Worm (Caenorhabditis elegans) whole organism, L4 larva: Measurements from ENCODE around the gene gldi-5.

Experiments
- R02D3.7 ChIP-seq: fragments of 150-350 bp; sonication (generic microtip); optimal IDR thresholded peaks from 3 replicates; lab custom pipeline; 2014; ENCODE audit warnings: missing biosample characterization, missing genetic modification characterization
- Y48G9A.11 ChIP-seq: fragments of 200-800 bp; sonication (Bioruptor generic); IDR thresholded peaks from 2 replicates; pipeline ENCODE4 v1.3.6; 2022; ENCODE audit warnings: missing genetic modification reagents, missing genetic modification characterization, missing compliant biosample characterization
- ZK337.2 ChIP-seq: fragments of 200-800 bp; sonication (Bioruptor generic); IDR thresholded peaks from 2 replicates; pipeline ENCODE4 v1.3.6; 2022; ENCODE audit warnings: missing genetic modification reagents, missing genetic modification characterization, missing compliant biosample characterization
- aha-1 ChIP-seq: fragments of 150-350 bp; peaks from one replicate; lab custom pipeline; 2014; ENCODE audit warnings: missing biosample characterization, missing genetic modification characterization
- ceh-20 ChIP-seq: fragments of 200-800 bp; sonication (Bioruptor generic); IDR thresholded peaks from 2 replicates; pipeline ENCODE4 v1.3.6; 2022; ENCODE audit warnings: missing genetic modification reagents, missing genetic modification characterization, missing compliant biosample characterization
- ceh-28 ChIP-seq: fragments of 150-350 bp; optimal IDR thresholded peaks from 2 replicates; lab custom pipeline; 2014; ENCODE audit warnings: missing biosample characterization, missing genetic modification reagents, missing genetic modification characterization
- ceh-82 ChIP-seq: sonication (generic microtip); optimal IDR thresholded peaks from 2 replicates; lab custom pipeline; 2017; ENCODE audit warnings: missing biosample characterization, missing genetic modification characterization
- ces-1 ChIP-seq: fragments of 150-350 bp; sonication (generic microtip); optimal IDR thresholded peaks from 4 replicates; lab custom pipeline; 2014; ENCODE audit warnings: missing biosample characterization, missing genetic modification reagents, missing genetic modification characterization
- cey-2 ChIP-seq: sonication (generic microtip); optimal IDR thresholded peaks from 3 replicates; lab custom pipeline; 2017; ENCODE audit warnings: missing genetic modification characterization, mild to moderate bottlenecking, missing compliant biosample characterization, antibody characterized with exemption, borderline replicate concordance; ENCODE audit not compliant: insufficient read depth
- ctbp-1 ChIP-seq: fragments of 200-800 bp; sonication (Bioruptor generic); IDR thresholded peaks from 2 replicates; pipeline ENCODE4 v1.3.6; 2022; ENCODE audit warnings: missing genetic modification reagents, missing genetic modification characterization, missing compliant biosample characterization
- daf-16 ChIP-seq, 3 experiments: sonication (generic microtip); optimal IDR thresholded peaks; 2 replicates each; lab custom pipeline; 2016 to 2017; ENCODE audit warnings: missing genetic modification characterization in 3 of 3, missing genetic modification reagents in 3 of 3, mild to moderate bottlenecking in 2 of 3, missing compliant biosample characterization in 2 of 3, missing biosample characterization in 1 of 3, moderate library complexity in 1 of 3
- daf-19 ChIP-seq: fragments of 200-800 bp; sonication (Bioruptor generic); conservative IDR thresholded peaks from 2 replicates; pipeline ENCODE4 v1.3.6; 2022; ENCODE audit warnings: missing genetic modification characterization, missing compliant biosample characterization
- daf-8 ChIP-seq: fragments of 200-800 bp; sonication (Bioruptor generic); IDR thresholded peaks from 2 replicates; pipeline ENCODE4 v1.3.6; 2022; ENCODE audit warnings: missing genetic modification characterization, missing compliant biosample characterization
- dmd-8 ChIP-seq: fragments of 200-800 bp; sonication (Bioruptor generic); IDR thresholded peaks from 2 replicates; pipeline ENCODE4 v1.3.6; 2022; ENCODE audit warnings: missing genetic modification characterization, missing compliant biosample characterization
- duxl-1 ChIP-seq: sonication (generic microtip); optimal IDR thresholded peaks from 2 replicates; lab custom pipeline; 2016; ENCODE audit warnings: mild to moderate bottlenecking, missing genetic modification characterization, moderate library complexity, missing compliant biosample characterization; ENCODE audit not compliant: poor library complexity
- egl-43 ChIP-seq: fragments of 200-800 bp; sonication (Bioruptor generic); IDR thresholded peaks from 2 replicates; pipeline ENCODE4 v1.3.6; 2022; ENCODE audit warnings: missing genetic modification reagents, missing genetic modification characterization, missing compliant biosample characterization
- gei-8 ChIP-seq: fragments of 200-800 bp; sonication (Bioruptor generic); optimal IDR thresholded peaks from 2 replicates; lab custom pipeline; 2018; ENCODE audit warnings: mild to moderate bottlenecking, missing genetic modification characterization, missing compliant biosample characterization
- hif-1 ChIP-seq, 2 experiments: sonication (generic microtip); optimal IDR thresholded peaks; 2 replicates each; lab custom pipeline; 2016 to 2017; ENCODE audit warnings: missing compliant biosample characterization in 2 of 2, missing genetic modification characterization in 2 of 2, missing genetic modification reagents in 2 of 2, missing genotype in 2 of 2, mild to moderate bottlenecking in 1 of 2
- hlh-30 ChIP-seq: sonication (generic microtip); optimal IDR thresholded peaks from 2 replicates; lab custom pipeline; 2017; ENCODE audit warnings: antibody characterized with exemption, mild to moderate bottlenecking, missing genetic modification characterization, missing compliant biosample characterization; ENCODE audit not compliant: insufficient read depth
- lim-7 ChIP-seq: fragments of 200-800 bp; sonication (Bioruptor generic); IDR thresholded peaks from 2 replicates; pipeline ENCODE4 v1.3.6; 2022; ENCODE audit warnings: missing genetic modification characterization, missing compliant biosample characterization
- lin-29 ChIP-seq: fragments of 200-800 bp; sonication (Bioruptor generic); IDR thresholded peaks from 2 replicates; pipeline ENCODE4 v1.3.6; 2022; ENCODE audit warnings: missing genetic modification reagents, missing genetic modification characterization, missing compliant biosample characterization
- lin-39 ChIP-seq: fragments of 150-350 bp; optimal IDR thresholded peaks from 2 replicates; lab custom pipeline; 2014; ENCODE audit warnings: missing biosample characterization, missing genetic modification reagents, missing genetic modification characterization
- lir-3 ChIP-seq: sonication (generic microtip); optimal IDR thresholded peaks from 2 replicates; lab custom pipeline; 2016; ENCODE audit warnings: mild to moderate bottlenecking, missing genetic modification characterization, missing compliant biosample characterization
- lsy-2 ChIP-seq, 2 experiments: fragments of 150-350 bp in 1 of 2; sonication (generic microtip) in 1 of 2; optimal IDR thresholded peaks; 2 replicates each; lab custom pipeline; 2014 to 2017; ENCODE audit warnings: missing biosample characterization in 2 of 2, missing genetic modification characterization in 2 of 2
- madf-5 ChIP-seq, 2 experiments: fragments of 200-800 bp; sonication (Bioruptor generic); IDR thresholded peaks; 2 replicates each; pipeline ENCODE4 v1.3.6; 2022; ENCODE audit warnings: missing compliant biosample characterization in 2 of 2, missing genetic modification characterization in 2 of 2
- mdl-1 ChIP-seq, 2 experiments: fragments of 150-350 bp in 1 of 2; sonication (generic microtip) in 1 of 2; optimal IDR thresholded peaks; 2 replicates each; lab custom pipeline; 2014 to 2017; ENCODE audit warnings: missing biosample characterization in 2 of 2, missing genetic modification characterization in 2 of 2
- mep-1 ChIP-seq: fragments of 150-350 bp; sonication (generic microtip); optimal IDR thresholded peaks from 3 replicates; lab custom pipeline; 2014; ENCODE audit warnings: missing biosample characterization, missing genetic modification characterization
- mxl-2 ChIP-seq: fragments of 200-800 bp; sonication (Bioruptor generic); conservative IDR thresholded peaks from 2 replicates; pipeline ENCODE4 v1.3.6; 2022; ENCODE audit warnings: missing genetic modification reagents, missing genetic modification characterization, missing compliant biosample characterization
- nhr-111 ChIP-seq: fragments of 200-800 bp; sonication (Bioruptor generic); optimal IDR thresholded peaks from 2 replicates; lab custom pipeline; 2018; ENCODE audit warnings: mild to moderate bottlenecking, missing genetic modification characterization, missing compliant biosample characterization
- nhr-237 ChIP-seq: sonication (generic microtip); optimal IDR thresholded peaks from 2 replicates; lab custom pipeline; 2017; ENCODE audit warnings: missing biosample characterization, missing genetic modification characterization
- nhr-25 ChIP-seq: sonication (generic microtip); optimal IDR thresholded peaks from 2 replicates; lab custom pipeline; 2017; ENCODE audit warnings: missing genetic modification characterization, mild to moderate bottlenecking, missing compliant biosample characterization, antibody characterized with exemption, moderate library complexity, borderline replicate concordance; ENCODE audit not compliant: insufficient read depth
- nhr-28 ChIP-seq: fragments of 150-350 bp; optimal IDR thresholded peaks from 2 replicates; lab custom pipeline; 2014; ENCODE audit warnings: missing biosample characterization, missing genetic modification characterization
- nhr-41 ChIP-seq: fragments of 200-800 bp; sonication (Bioruptor generic); IDR thresholded peaks from 2 replicates; pipeline ENCODE4 v1.3.6; 2022; ENCODE audit warnings: missing genetic modification reagents, missing genetic modification characterization, missing compliant biosample characterization
- nhr-42 ChIP-seq: fragments of 200-800 bp; sonication (Bioruptor generic); IDR thresholded peaks from 2 replicates; pipeline ENCODE4 v1.3.6; 2022; ENCODE audit warnings: missing genetic modification characterization, missing compliant biosample characterization
- nhr-6 ChIP-seq: fragments of 150-350 bp; optimal IDR thresholded peaks from 2 replicates; lab custom pipeline; 2014; ENCODE audit warnings: missing biosample characterization, missing genetic modification characterization
- nhr-77 ChIP-seq: fragments of 150-350 bp; optimal IDR thresholded peaks from 2 replicates; lab custom pipeline; 2014; ENCODE audit warnings: missing biosample characterization, missing genetic modification characterization
- pha-4 ChIP-seq, 2 experiments: fragments of 150-350 bp in 1 of 2; fragments of 200-800 bp in 1 of 2; sonication (Bioruptor generic) in 1 of 2; IDR thresholded peaks in 1 of 2; optimal IDR thresholded peaks in 1 of 2; 2 replicates each; pipeline versions ENCODE4 v1.3.6 to Lab custom; 2014 to 2022; ENCODE audit warnings: missing genetic modification characterization in 2 of 2, missing genetic modification reagents in 2 of 2, missing biosample characterization in 1 of 2, missing compliant biosample characterization in 1 of 2
- php-3 ChIP-seq: fragments of 200-800 bp; sonication (Bioruptor generic); IDR thresholded peaks from 2 replicates; pipeline ENCODE4 v1.3.6; 2022; ENCODE audit warnings: missing genetic modification reagents, missing genetic modification characterization, missing compliant biosample characterization
- sdz-12 ChIP-seq: fragments of 200-800 bp; sonication (Bioruptor generic); optimal IDR thresholded peaks from 2 replicates; lab custom pipeline; 2018; ENCODE audit warnings: mild to moderate bottlenecking, missing genetic modification characterization, missing compliant biosample characterization
- spr-1 ChIP-seq: sonication (generic microtip); optimal IDR thresholded peaks from 2 replicates; lab custom pipeline; 2016; ENCODE audit warnings: mild to moderate bottlenecking, missing genetic modification characterization, missing compliant biosample characterization
- tag-97 ChIP-seq: fragments of 200-800 bp; sonication (Bioruptor generic); IDR thresholded peaks from 2 replicates; pipeline ENCODE4 v1.3.6; 2022; ENCODE audit warnings: missing genetic modification characterization, missing compliant biosample characterization
- tra-1 ChIP-seq: fragments of 200-800 bp; sonication (Bioruptor generic); IDR thresholded peaks from 2 replicates; pipeline ENCODE4 v1.3.6; 2022; ENCODE audit warnings: missing genetic modification reagents, missing genetic modification characterization, missing compliant biosample characterization
- unc-130 ChIP-seq: sonication (generic microtip); optimal IDR thresholded peaks from 2 replicates; lab custom pipeline; 2016; ENCODE audit warnings: missing genetic modification reagents, missing genetic modification characterization, missing compliant biosample characterization
- unc-62 ChIP-seq, 3 experiments: fragments of 150-350 bp in 1 of 3; sonication (generic microtip); optimal IDR thresholded peaks in 2 of 3; peaks in 1 of 3; 1 replicate in 1 of 3; 2 replicates in 2 of 3; lab custom pipeline; 2014 to 2017; ENCODE audit warnings: missing biosample characterization in 3 of 3, missing genetic modification characterization in 3 of 3, missing genetic modification reagents in 3 of 3, missing genotype in 1 of 3
- vab-7 ChIP-seq: fragments of 200-800 bp; sonication (Bioruptor generic); IDR thresholded peaks from 2 replicates; pipeline ENCODE4 v1.3.6; 2022; ENCODE audit warnings: missing genetic modification reagents, missing genetic modification characterization, missing compliant biosample characterization
- zfp-2 ChIP-seq: sonication (generic microtip); optimal IDR thresholded peaks from 2 replicates; lab custom pipeline; 2016; ENCODE audit warnings: mild to moderate bottlenecking, missing genetic modification characterization, missing compliant biosample characterization
- ztf-7 ChIP-seq: fragments of 150-350 bp; optimal IDR thresholded peaks from 2 replicates; lab custom pipeline; 2014; ENCODE audit warnings: missing biosample characterization, missing genetic modification characterization

Gene gldi-5

DNA sequence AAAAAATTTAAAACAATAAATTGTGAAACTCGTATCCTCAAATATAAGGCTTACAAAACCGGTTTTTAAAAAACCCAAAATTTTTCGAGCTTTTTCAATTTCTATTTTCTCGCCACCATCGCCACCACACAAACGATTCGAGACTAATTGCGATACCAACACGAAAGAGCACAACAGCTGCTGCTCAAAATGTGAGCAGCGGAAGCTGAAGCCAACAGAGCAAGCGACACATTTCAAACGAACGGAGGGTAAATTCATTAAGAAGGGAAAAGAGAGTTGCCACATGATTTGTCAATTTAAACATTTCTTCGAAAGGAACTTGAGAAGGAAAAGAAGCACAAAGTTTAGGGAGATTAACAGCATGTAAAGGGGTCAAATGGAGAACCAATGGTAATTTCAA lies 47.2 kb downstream of the gldi-5 start:
- TF ChIP-seq unc-62 (GFP tag; optimal IDR thresholded peaks at IDR 0.05 in 1 of 2; lab: Kevin White, UChicago) = peak in 1 of 2 experiments; percentile 94
- no peak for TF ChIP-seq unc-62 (tag; optimal IDR thresholded peaks at IDR 0.05; lab: Kevin White, UChicago)
- no peak for TF ChIP-seq cey-2
- no peak for TF ChIP-seq nhr-77 (tag; lab: Kevin White, UChicago)

DNA sequence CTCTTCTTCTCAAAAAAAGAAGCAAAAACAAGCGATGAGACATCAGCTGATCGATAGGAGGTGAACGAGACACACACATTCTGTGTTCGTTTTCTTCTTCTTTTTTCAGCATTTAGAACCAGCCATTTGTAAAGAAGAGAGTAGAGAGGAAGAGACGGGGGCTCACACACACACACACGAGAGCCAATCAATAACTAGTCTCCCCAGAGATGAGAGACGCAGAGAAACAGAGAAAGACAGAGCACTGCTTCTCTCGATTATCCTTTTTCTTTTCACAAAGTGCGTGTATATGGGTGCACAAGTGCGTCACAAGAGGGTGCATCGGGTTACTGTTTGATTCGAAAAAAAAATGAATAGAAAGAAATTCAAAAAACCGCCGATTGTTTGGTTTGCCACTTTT lies 48.9 kb downstream of the gldi-5 start:
- peak in 1 of 2 experiments; percentile 56 for TF ChIP-seq mdl-1 (tag; optimal IDR thresholded peaks at IDR 0.05; lab: Kevin White, UChicago)
- no peak for TF ChIP-seq unc-130
- TF ChIP-seq pha-4 (GFP tag; IDR thresholded peaks at IDR 0.05; lab: Robert Waterston, UW) = peak; percentile 52
- no peak for TF ChIP-seq pha-4 (tag; optimal IDR thresholded peaks at IDR 0.05; lab: Kevin White, UChicago)
- TF ChIP-seq zfp-2 (tag; lab: Kevin White, UChicago) = no peak
- no peak for TF ChIP-seq tag-97 (GFP tag; lab: Robert Waterston, UW)
- no peak for TF ChIP-seq php-3 (GFP tag; lab: Robert Waterston, UW)
- no peak for TF ChIP-seq lim-7 (GFP tag; lab: Robert Waterston, UW)
- no peak for TF ChIP-seq nhr-237 (tag; lab: Kevin White, UChicago)
- TF ChIP-seq daf-8 (GFP tag; lab: Robert Waterston, UW) = no peak
- TF ChIP-seq lin-29 (GFP tag; lab: Robert Waterston, UW) = no peak
- no peak for TF ChIP-seq nhr-25
- TF ChIP-seq Y48G9A.11 = no peak
- no peak for TF ChIP-seq nhr-42 (GFP tag; lab: Robert Waterston, UW)
- no peak for TF ChIP-seq spr-1
- TF ChIP-seq sdz-12 = no peak
- TF ChIP-seq ces-1 = peak; percentile 43
- no peak for TF ChIP-seq vab-7 (GFP tag; lab: Robert Waterston, UW)
- TF ChIP-seq nhr-6 (tag; lab: Kevin White, UChicago) = no peak
- 0 out of 2 replicates have a peak, but pooled peaks have one; percentile 52 for TF ChIP-seq ceh-20
- peak; percentile 60 to 81 for TF ChIP-seq lsy-2 (tag; optimal IDR thresholded peaks at IDR 0.05; lab: Kevin White, UChicago)
- peak; percentile 94 for TF ChIP-seq aha-1
- TF ChIP-seq hlh-30 (tag; lab: Kevin White, UChicago) = peak; percentile 73
- peak; percentile 80 for TF ChIP-seq ctbp-1 (GFP tag; lab: Robert Waterston, UW)
- no peak for TF ChIP-seq R02D3.7 (tag; lab: Kevin White, UChicago)
- TF ChIP-seq mep-1 (tag; lab: Kevin White, UChicago) = peak; percentile 74
- no peak for TF ChIP-seq ZK337.2 (GFP tag; lab: Robert Waterston, UW)
- TF ChIP-seq hif-1 (tag; optimal IDR thresholded peaks at IDR 0.05; lab: Kevin White, UChicago) = peak in 1 of 2 experiments; percentile 65
- TF ChIP-seq dmd-8 (GFP tag; lab: Robert Waterston, UW) = no peak
- no peak for TF ChIP-seq nhr-111 (GFP tag; lab: Kevin White, UChicago)
- no peak for TF ChIP-seq nhr-77 (tag; lab: Kevin White, UChicago)
- TF ChIP-seq duxl-1 (tag; lab: Kevin White, UChicago) = no peak
- TF ChIP-seq ceh-28 (tag; lab: Kevin White, UChicago) = peak; percentile 67
- no peak for TF ChIP-seq ztf-7 (tag; lab: Kevin White, UChicago)
- no peak for TF ChIP-seq lir-3
- TF ChIP-seq mxl-2 (GFP tag; lab: Robert Waterston, UW) = no peak
- no peak for TF ChIP-seq nhr-28 (tag; lab: Kevin White, UChicago)
- peak in 1 of 2 experiments; percentile 59 for TF ChIP-seq daf-16 (GFP tag; optimal IDR thresholded peaks at IDR 0.05; lab: Kevin White, UChicago)
- no peak for TF ChIP-seq daf-16 (tag; optimal IDR thresholded peaks at IDR 0.05; lab: Kevin White, UChicago)
- no peak for TF ChIP-seq gei-8 (GFP tag; lab: Kevin White, UChicago)
- no peak for TF ChIP-seq nhr-41 (GFP tag; lab: Robert Waterston, UW)
- peak; percentile 61 for TF ChIP-seq lin-39 (tag; lab: Kevin White, UChicago)
- no peak for TF ChIP-seq tra-1 (GFP tag; lab: Robert Waterston, UW)
- TF ChIP-seq egl-43 (GFP tag; lab: Robert Waterston, UW) = peak; percentile 72
- no peak for TF ChIP-seq daf-19 (GFP tag; lab: Robert Waterston, UW)
- no peak for TF ChIP-seq madf-5 (GFP tag; IDR thresholded peaks at IDR 0.05; lab: Robert Waterston, UW)
- no peak for TF ChIP-seq ceh-82 (tag; lab: Kevin White, UChicago)
